Worm (Caenorhabditis elegans) whole organism, L1 larva: ENCODE results near the gene srx-54.

Experiments
- F16B12.6 ChIP-seq: fragments of 150-350 bp; optimal IDR thresholded peaks from 2 replicates; lab custom pipeline; 2014; ENCODE audit warnings: missing biosample characterization, missing genetic modification characterization
- Y116A8C.19 ChIP-seq: sonication (generic microtip); optimal IDR thresholded peaks from 2 replicates; lab custom pipeline; 2016; ENCODE audit warnings: missing compliant biosample characterization, missing genetic modification characterization, borderline replicate concordance
- ceh-8 ChIP-seq: fragments of 200-800 bp; sonication (Bioruptor generic); optimal IDR thresholded peaks from 2 replicates; lab custom pipeline; 2018; ENCODE audit warnings: mild to moderate bottlenecking, missing genetic modification characterization, moderate library complexity, missing compliant biosample characterization
- ceh-90 ChIP-seq: sonication (generic microtip); optimal IDR thresholded peaks from 2 replicates; lab custom pipeline; 2016; ENCODE audit warnings: missing genetic modification characterization, missing compliant biosample characterization
- dsc-1 ChIP-seq: sonication (generic microtip); optimal IDR thresholded peaks from 2 replicates; lab custom pipeline; 2016; ENCODE audit warnings: mild to moderate bottlenecking, missing genetic modification characterization, missing compliant biosample characterization
- efl-1 ChIP-seq, 4 experiments: fragments of 150-350 bp; optimal IDR thresholded peaks in 3 of 4; peaks in 1 of 4; 1 replicate in 1 of 4; 2 replicates in 3 of 4; lab custom pipeline; 2014; ENCODE audit warnings: missing biosample characterization in 2 of 4, missing genetic modification characterization in 2 of 4, missing genetic modification reagents in 2 of 4
- elt-2 ChIP-seq: sonication (generic microtip); optimal IDR thresholded peaks from 2 replicates; lab custom pipeline; 2016; ENCODE audit warnings: missing genetic modification characterization, mild to moderate bottlenecking, inconsistent platforms, missing compliant biosample characterization, missing genetic modification reagents
- fkh-4 ChIP-seq: sonication (generic microtip); optimal IDR thresholded peaks from 2 replicates; lab custom pipeline; 2016; ENCODE audit warnings: missing compliant biosample characterization, missing genetic modification characterization, borderline replicate concordance
- fkh-8 ChIP-seq: sonication (generic microtip); optimal IDR thresholded peaks from 2 replicates; lab custom pipeline; 2016; ENCODE audit warnings: mild to moderate bottlenecking, missing genetic modification characterization, missing compliant biosample characterization
- fos-1 ChIP-seq: fragments of 150-350 bp; optimal IDR thresholded peaks from 2 replicates; lab custom pipeline; 2014; ENCODE audit warnings: missing biosample characterization, missing genetic modification characterization
- grh-1 ChIP-seq: fragments of 200-800 bp; sonication (Bioruptor generic); IDR thresholded peaks from 2 replicates; pipeline ENCODE4 v1.3.6; 2022; ENCODE audit warnings: missing genetic modification reagents, missing genetic modification characterization, missing compliant biosample characterization
- hlh-4 ChIP-seq: sonication (generic microtip); optimal IDR thresholded peaks from 2 replicates; lab custom pipeline; 2016; ENCODE audit warnings: mild to moderate bottlenecking, missing genetic modification characterization, missing compliant biosample characterization
- hpl-2 ChIP-seq: fragments of 150-350 bp; optimal IDR thresholded peaks from 2 replicates; lab custom pipeline; 2014; ENCODE audit warnings: missing biosample characterization, missing genetic modification reagents, missing genetic modification characterization
- jun-1 ChIP-seq: fragments of 150-350 bp; optimal IDR thresholded peaks from 2 replicates; lab custom pipeline; 2014; ENCODE audit warnings: missing biosample characterization, missing genetic modification reagents, missing genetic modification characterization
- lin-15B ChIP-seq: fragments of 150-350 bp; sonication (generic microtip); optimal IDR thresholded peaks from 3 replicates; lab custom pipeline; 2014; ENCODE audit warnings: missing biosample characterization, missing genetic modification characterization
- lin-35 ChIP-seq, 2 experiments: fragments of 150-350 bp; optimal IDR thresholded peaks; 2 replicates each; lab custom pipeline; 2014; ENCODE audit warnings: missing biosample characterization in 2 of 2, missing genetic modification characterization in 2 of 2, missing genetic modification reagents in 2 of 2
- lir-3 ChIP-seq: sonication (generic microtip); optimal IDR thresholded peaks from 2 replicates; lab custom pipeline; 2016; ENCODE audit warnings: mild to moderate bottlenecking, missing genetic modification characterization, moderate library complexity, missing compliant biosample characterization; ENCODE audit not compliant: poor library complexity
- mab-9 ChIP-seq: fragments of 200-800 bp; sonication (Bioruptor generic); IDR thresholded peaks from 2 replicates; pipeline ENCODE4 v1.3.6; 2022; ENCODE audit warnings: missing genetic modification reagents, missing genetic modification characterization, missing compliant biosample characterization
- mep-1 ChIP-seq: fragments of 150-350 bp; optimal IDR thresholded peaks from 2 replicates; lab custom pipeline; 2014; ENCODE audit warnings: missing biosample characterization, missing genetic modification characterization
- nhr-20 ChIP-seq: sonication (generic microtip); optimal IDR thresholded peaks from 2 replicates; lab custom pipeline; 2016; ENCODE audit warnings: mild to moderate bottlenecking, missing genetic modification characterization, missing compliant biosample characterization
- nhr-71 ChIP-seq: sonication (generic microtip); optimal IDR thresholded peaks from 2 replicates; lab custom pipeline; 2016; ENCODE audit warnings: mild to moderate bottlenecking, missing genetic modification characterization, moderate library complexity, missing compliant biosample characterization
- nhr-76 ChIP-seq: sonication (generic microtip); optimal IDR thresholded peaks from 2 replicates; lab custom pipeline; 2017; ENCODE audit warnings: missing biosample characterization, missing genetic modification characterization
- nhr-84 ChIP-seq: sonication (generic microtip); optimal IDR thresholded peaks from 2 replicates; lab custom pipeline; 2017; ENCODE audit warnings: missing biosample characterization, missing genetic modification characterization
- nhr-85 ChIP-seq: sonication (generic microtip); peaks from one replicate; lab custom pipeline; 2016; ENCODE audit warnings: missing genetic modification characterization, inconsistent platforms, missing compliant biosample characterization
- snu-23 ChIP-seq: sonication (generic microtip); optimal IDR thresholded peaks from 2 replicates; lab custom pipeline; 2016; ENCODE audit warnings: missing genetic modification characterization, missing compliant biosample characterization
- tlp-1 ChIP-seq: fragments of 150-350 bp; optimal IDR thresholded peaks from 2 replicates; lab custom pipeline; 2014; ENCODE audit warnings: missing biosample characterization, missing genetic modification characterization
- unc-130 ChIP-seq: fragments of 150-350 bp; optimal IDR thresholded peaks from 2 replicates; lab custom pipeline; 2017; ENCODE audit warnings: missing biosample characterization, missing genetic modification characterization, inconsistent platforms
- unc-30 ChIP-seq: sonication (generic microtip); optimal IDR thresholded peaks from 2 replicates; lab custom pipeline; 2017; ENCODE audit warnings: missing biosample characterization, missing genetic modification characterization
- unc-86 ChIP-seq: sonication (generic microtip); optimal IDR thresholded peaks from 2 replicates; lab custom pipeline; 2016; ENCODE audit warnings: missing genetic modification characterization, missing compliant biosample characterization
- unc-98 ChIP-seq: fragments of 200-800 bp; sonication (Bioruptor generic); IDR thresholded peaks from 2 replicates; pipeline ENCODE4 v1.3.6; 2022; ENCODE audit warnings: missing genetic modification characterization, missing compliant biosample characterization
- zag-1 ChIP-seq: fragments of 150-350 bp; optimal IDR thresholded peaks from 2 replicates; lab custom pipeline; 2014; ENCODE audit warnings: missing biosample characterization, missing genetic modification characterization
- zip-4 ChIP-seq: fragments of 200-800 bp; sonication (Bioruptor generic); optimal IDR thresholded peaks from 2 replicates; lab custom pipeline; 2018; ENCODE audit warnings: mild to moderate bottlenecking, missing genetic modification characterization, moderate library complexity, missing compliant biosample characterization

Gene srx-54

ce11 chrV:17008302-17008701, 33.3 kb downstream of the srx-54 start, which contains the start of gene sri-69:
sri-69 (minus strand) TSS chrV:17008402.
- TF ChIP-seq nhr-76 (tag; lab: Kevin White, UChicago) (no peak), mab-9 (GFP tag; lab: Robert Waterston, UW) (no peak), tlp-1 (tag; lab: Kevin White, UChicago) (no peak), dsc-1 (tag; lab: Kevin White, UChicago) (no peak), ceh-8 (GFP tag; lab: Kevin White, UChicago) (no peak), unc-130 (tag; lab: Kevin White, UChicago) (no peak), fkh-4 (tag; lab: Kevin White, UChicago) (no peak), jun-1 (tag; lab: Kevin White, UChicago) (no peak), fkh-8 (tag; lab: Kevin White, UChicago) (no peak), nhr-20 (tag; lab: Kevin White, UChicago) (no peak), unc-98 (GFP tag; lab: Robert Waterston, UW) (no peak), F16B12.6 (tag; lab: Kevin White, UChicago) (no peak), hpl-2 (GFP tag; lab: Kevin White, UChicago) (no peak), ceh-90 (tag; lab: Kevin White, UChicago) (no peak), mep-1 (tag; lab: Kevin White, UChicago) (no peak), nhr-71 (tag; lab: Kevin White, UChicago) (no peak)

ce11 chrV:17009342-17010064, 34.5 kb downstream of the srx-54 start, which contains the start of the genes clc-12 and clec-240:
clc-12 (minus strand) TSS chrV:17009388.
clec-240 (plus strand) TSS chrV:17010014.
- no peak for TF ChIP-seq unc-30
- TF ChIP-seq elt-2, result peak; percentile 69

ce11 chrV:17013232-17013631, 38.2 kb downstream of the srx-54 start, which contains the start of gene clec-241:
clec-241 (minus strand) TSS chrV:17013332.
- TF ChIP-seq ceh-90 (tag; lab: Kevin White, UChicago), result no peak
- no peak for TF ChIP-seq lir-3 (tag; lab: Kevin White, UChicago)
- TF ChIP-seq zip-4 (GFP tag; lab: Kevin White, UChicago), result no peak
- no peak for TF ChIP-seq unc-86 (tag; lab: Kevin White, UChicago)
- no peak for TF ChIP-seq mep-1 (tag; lab: Kevin White, UChicago)
- TF ChIP-seq elt-2, result no peak
- no peak for TF ChIP-seq fos-1 (tag; lab: Kevin White, UChicago)
- no peak for TF ChIP-seq nhr-85 (tag; lab: Kevin White, UChicago)
- TF ChIP-seq lin-35 (GFP tag; optimal IDR thresholded peaks at IDR 0.05; lab: Kevin White, UChicago), result no peak
- TF ChIP-seq hpl-2 (GFP tag; lab: Kevin White, UChicago), result no peak
- no peak for TF ChIP-seq Y116A8C.19 (tag; lab: Kevin White, UChicago)
- TF ChIP-seq hlh-4, result no peak
- TF ChIP-seq nhr-84, result no peak
- no peak for TF ChIP-seq nhr-71 (tag; lab: Kevin White, UChicago)
- TF ChIP-seq lin-15B, result no peak
- TF ChIP-seq unc-98 (GFP tag; lab: Robert Waterston, UW), result no peak

- TF ChIP-seq grh-1 (GFP tag; lab: Robert Waterston, UW), result no peak
- peak; percentile 98 for TF ChIP-seq elt-2
- no peak for TF ChIP-seq efl-1 (optimal IDR thresholded peaks at IDR 0.05; lab: Kevin White, UChicago)
- peak in 1 of 2 experiments; percentile 42 for TF ChIP-seq efl-1 (GFP tag; optimal IDR thresholded peaks at IDR 0.05 in 1 of 2; lab: Kevin White, UChicago)
- no peak for TF ChIP-seq zag-1 (tag; lab: Kevin White, UChicago)
- TF ChIP-seq jun-1 (tag; lab: Kevin White, UChicago), result peak; percentile 57
- TF ChIP-seq nhr-20 (tag; lab: Kevin White, UChicago), result peak; percentile 75
Observed at ce11 chrV:17014050-17014449, 39.0 kb downstream of the srx-54 start, which contains the start of gene clc-13. clc-13 (plus strand) TSS chrV:17014408.

ce11 chrV:17016787-17017186, 41.8 kb downstream of the srx-54 start, which contains the start of gene srh-97:
srh-97 (plus strand) TSS chrV:17017087.
- TF ChIP-seq hlh-4, result peak; percentile 25
- TF ChIP-seq snu-23, result no peak
